Fruit fly (Drosophila melanogaster) whole organism, embryonic: ENCODE results near the gene mthl1.

Source experiments
- Adf1 ChIP-seq: fragments of 200-800 bp; sonication (Bioruptor generic); IDR thresholded peaks from 2 replicates; pipeline ENCODE4 v1.3.6; 2022; ENCODE audit warnings: missing biosample characterization, missing genetic modification characterization
- Atf6 ChIP-seq: fragments of 200-800 bp; sonication (Bioruptor generic); IDR thresholded peaks from 2 replicates; pipeline ENCODE4 v1.3.6; 2022; ENCODE audit warnings: missing biosample characterization, missing genetic modification characterization
- CG1024 ChIP-seq: fragments of 200-800 bp; sonication (Bioruptor generic); IDR thresholded peaks from 2 replicates; pipeline ENCODE4 v1.3.6; 2022; ENCODE audit warnings: missing biosample characterization, missing genetic modification characterization
- CG11723 ChIP-seq: fragments of 200-800 bp; sonication (Bioruptor generic); optimal IDR thresholded peaks from 2 replicates; lab custom pipeline; 2017; ENCODE audit warnings: missing biosample characterization, mild to moderate bottlenecking, missing genetic modification characterization
- CG14965 ChIP-seq: fragments of 200-800 bp; sonication (Bioruptor generic); optimal IDR thresholded peaks from 2 replicates; lab custom pipeline; 2016; ENCODE audit warnings: missing biosample characterization, missing genetic modification characterization, borderline replicate concordance
- CG15514 ChIP-seq: fragments of 200-800 bp; sonication (Bioruptor generic); optimal IDR thresholded peaks from 3 replicates; lab custom pipeline; 2017; ENCODE audit warnings: missing biosample characterization, missing genetic modification characterization, mild to moderate bottlenecking, moderate library complexity, missing genetic modification reagents
- CG18262 ChIP-seq: fragments of 200-800 bp; optimal IDR thresholded peaks from 3 replicates; lab custom pipeline; 2019; ENCODE audit warnings: missing biosample characterization, mild to moderate bottlenecking, missing genetic modification characterization, moderate library complexity
- CG32767 ChIP-seq: fragments of 200-800 bp; sonication (Bioruptor generic); IDR thresholded peaks from 2 replicates; pipeline ENCODE4 v1.3.6; 2022; ENCODE audit warnings: missing biosample characterization, missing genetic modification characterization
- CG32772 ChIP-seq: fragments of 200-800 bp; sonication (Bioruptor generic); IDR thresholded peaks from 2 replicates; pipeline ENCODE4 v1.3.6; 2022; ENCODE audit warnings: missing biosample characterization, missing genetic modification characterization
- CG33557 ChIP-seq: fragments of 200-800 bp; sonication (Bioruptor generic); optimal IDR thresholded peaks from 2 replicates; lab custom pipeline; 2019; ENCODE audit warnings: missing biosample characterization, mild to moderate bottlenecking, missing genetic modification characterization, moderate library complexity
- CG3995 ChIP-seq: fragments of 200-800 bp; sonication (Bioruptor generic); optimal IDR thresholded peaks from 3 replicates; lab custom pipeline; 2016; ENCODE audit warnings: missing biosample characterization, missing genetic modification characterization
- CG5953 ChIP-seq: fragments of 200-800 bp; sonication (Bioruptor generic); IDR thresholded peaks from 2 replicates; pipeline ENCODE4 v1.3.6; 2022; ENCODE audit warnings: missing biosample characterization, missing genetic modification characterization
- CG7928 ChIP-seq: fragments of 200-800 bp; sonication (Bioruptor generic); optimal IDR thresholded peaks from 2 replicates; lab custom pipeline; 2017; ENCODE audit warnings: missing biosample characterization, mild to moderate bottlenecking, missing genetic modification characterization
- CkIIα-i1 ChIP-seq: fragments of 200-800 bp; sonication (Bioruptor generic); IDR thresholded peaks from 2 replicates; pipeline ENCODE4 v1.3.6; 2022; ENCODE audit warnings: missing biosample characterization, missing genetic modification characterization
- D19B ChIP-seq: fragments of 200-800 bp; sonication (Bioruptor generic); optimal IDR thresholded peaks from 2 replicates; lab custom pipeline; 2017; ENCODE audit warnings: missing biosample characterization, mild to moderate bottlenecking, missing genetic modification characterization
- Dref ChIP-seq: fragments of 200-800 bp; sonication (Bioruptor generic); IDR thresholded peaks from 2 replicates; pipeline ENCODE4 v1.3.6; 2022; ENCODE audit warnings: missing biosample characterization, missing genetic modification characterization
- Drgx ChIP-seq: fragments of 200-800 bp; sonication (Bioruptor generic); IDR thresholded peaks from 2 replicates; pipeline ENCODE4 v1.3.6; 2022; ENCODE audit warnings: missing biosample characterization, missing genetic modification characterization
- H2.0 ChIP-seq: fragments of 200-800 bp; sonication (Bioruptor generic); IDR thresholded peaks from 2 replicates; pipeline ENCODE4 v1.3.6; 2022; ENCODE audit warnings: missing biosample characterization, missing genetic modification characterization
- HHEX ChIP-seq: fragments of 200-800 bp; sonication (Bioruptor generic); optimal IDR thresholded peaks from 3 replicates; lab custom pipeline; 2017; ENCODE audit warnings: missing biosample characterization, mild to moderate bottlenecking, missing genetic modification characterization, missing genetic modification reagents
- HLH3B ChIP-seq: fragments of 200-800 bp; sonication (Bioruptor generic); IDR thresholded peaks from 2 replicates; pipeline ENCODE4 v1.3.6; 2022; ENCODE audit warnings: missing biosample characterization, missing genetic modification characterization
- HLH4C ChIP-seq: fragments of 200-800 bp; sonication (Bioruptor generic); IDR thresholded peaks from 3 replicates; pipeline ENCODE4 v1.3.6; 2022; ENCODE audit warnings: missing biosample characterization, missing genetic modification characterization; ENCODE audit not compliant: partially characterized antibody
- Jarid2 ChIP-seq: fragments of 200-800 bp; sonication (Bioruptor generic); optimal IDR thresholded peaks from 3 replicates; lab custom pipeline; 2017; ENCODE audit warnings: mild to moderate bottlenecking, missing biosample characterization, missing genetic modification reagents, missing genetic modification characterization
- Lim3 ChIP-seq: fragments of 200-800 bp; sonication (Bioruptor generic); IDR thresholded peaks from 2 replicates; pipeline ENCODE4 v1.3.6; 2022; ENCODE audit warnings: missing biosample characterization, missing genetic modification characterization
- MESR4 ChIP-seq: fragments of 200-800 bp; sonication (Bioruptor generic); optimal IDR thresholded peaks from 2 replicates; lab custom pipeline; 2018; ENCODE audit warnings: missing biosample characterization, mild to moderate bottlenecking, missing genetic modification characterization, moderate library complexity
- Opbp ChIP-seq: fragments of 200-800 bp; sonication (Bioruptor generic); IDR thresholded peaks from 3 replicates; pipeline ENCODE4 v1.3.6; 2022; ENCODE audit warnings: missing biosample characterization, missing genetic modification characterization; ENCODE audit not compliant: partially characterized antibody
- PHDP ChIP-seq: fragments of 200-800 bp; sonication (Bioruptor generic); optimal IDR thresholded peaks from 3 replicates; lab custom pipeline; 2018; ENCODE audit warnings: missing biosample characterization, mild to moderate bottlenecking, missing genetic modification characterization, moderate library complexity
- Sox102F ChIP-seq: fragments of 200-800 bp; sonication (Bioruptor generic); optimal IDR thresholded peaks from 2 replicates; lab custom pipeline; 2018; ENCODE audit warnings: missing biosample characterization, mild to moderate bottlenecking, missing genetic modification characterization, moderate library complexity
- bbx ChIP-seq: fragments of 200-800 bp; sonication (Bioruptor generic); IDR thresholded peaks from 2 replicates; pipeline ENCODE4 v1.3.6; 2022; ENCODE audit warnings: missing biosample characterization, missing genetic modification characterization; ENCODE audit not compliant: partially characterized antibody
- caup ChIP-seq: fragments of 200-800 bp; sonication (Bioruptor generic); optimal IDR thresholded peaks from 3 replicates; lab custom pipeline; 2017; ENCODE audit warnings: missing biosample characterization, mild to moderate bottlenecking, missing genetic modification characterization, moderate library complexity; ENCODE audit not compliant: severe bottlenecking
- dati ChIP-seq: fragments of 200-800 bp; sonication (Bioruptor generic); IDR thresholded peaks from 2 replicates; pipeline ENCODE4 v1.3.6; 2022; ENCODE audit warnings: missing biosample characterization, missing genetic modification characterization
- dmrt11E ChIP-seq: fragments of 200-800 bp; sonication (Bioruptor generic); optimal IDR thresholded peaks from 3 replicates; lab custom pipeline; 2018; ENCODE audit warnings: missing biosample characterization, mild to moderate bottlenecking, missing genetic modification characterization, moderate library complexity
- fd3F ChIP-seq: fragments of 200-800 bp; sonication (Bioruptor generic); optimal IDR thresholded peaks from 2 replicates; lab custom pipeline; 2018; ENCODE audit warnings: missing biosample characterization, mild to moderate bottlenecking, missing genetic modification characterization, moderate library complexity
- gcm2 ChIP-seq: fragments of 200-800 bp; sonication (Bioruptor generic); optimal IDR thresholded peaks from 2 replicates; lab custom pipeline; 2016; ENCODE audit warnings: missing biosample characterization, missing genetic modification characterization
- gsb ChIP-seq: fragments of 200-800 bp; sonication (Bioruptor generic); IDR thresholded peaks from 2 replicates; pipeline ENCODE4 v1.3.6; 2022; ENCODE audit warnings: missing biosample characterization, missing genetic modification characterization
- h ChIP-seq: fragments of >200 bp; optimal IDR thresholded peaks from 2 replicates; lab custom pipeline; 2017
- her ChIP-seq: fragments of 200-800 bp; sonication (Bioruptor generic); optimal IDR thresholded peaks from 2 replicates; lab custom pipeline; 2016; ENCODE audit warnings: missing biosample characterization, missing genetic modification characterization
- hkb ChIP-seq, 2 experiments: fragments of 200-800 bp in 1 of 2; fragments of >200 bp in 1 of 2; sonication (Bioruptor generic) in 1 of 2; IDR thresholded peaks in 1 of 2; optimal IDR thresholded peaks in 1 of 2; 2 replicates each; pipeline versions ENCODE4 v1.3.6 to Lab custom; 2017 to 2022; ENCODE audit warnings: missing biosample characterization in 1 of 2, missing genetic modification characterization in 1 of 2
- inv ChIP-seq: fragments of 200-800 bp; sonication (Bioruptor generic); IDR thresholded peaks from 2 replicates; pipeline ENCODE4 v1.3.6; 2022; ENCODE audit warnings: missing biosample characterization, missing genetic modification characterization; ENCODE audit not compliant: partially characterized antibody
- jumu ChIP-seq: fragments of 200-800 bp; sonication (Bioruptor generic); optimal IDR thresholded peaks from 3 replicates; lab custom pipeline; 2016; ENCODE audit warnings: missing biosample characterization, missing genetic modification characterization
- onecut ChIP-seq: fragments of 200-800 bp; sonication (Bioruptor generic); IDR thresholded peaks from 2 replicates; pipeline ENCODE4 v1.3.6; 2022; ENCODE audit warnings: missing biosample characterization, missing genetic modification characterization
- psq ChIP-seq: fragments of 200-800 bp; sonication (Bioruptor generic); optimal IDR thresholded peaks from 2 replicates; lab custom pipeline; 2017; ENCODE audit warnings: missing biosample characterization, missing genetic modification characterization
- ro ChIP-seq: fragments of 200-800 bp; sonication (Bioruptor generic); IDR thresholded peaks from 2 replicates; pipeline ENCODE4 v1.3.6; 2022; ENCODE audit warnings: missing biosample characterization, missing genetic modification characterization
- stc ChIP-seq: fragments of 200-800 bp; sonication (Bioruptor generic); IDR thresholded peaks from 2 replicates; pipeline ENCODE4 v1.3.6; 2022; ENCODE audit warnings: missing biosample characterization, missing genetic modification characterization
- trh ChIP-seq: fragments of 200-800 bp; sonication (Bioruptor generic); optimal IDR thresholded peaks from 2 replicates; lab custom pipeline; 2016; ENCODE audit warnings: missing biosample characterization, missing genetic modification characterization
- unpg ChIP-seq: fragments of 200-800 bp; sonication (Bioruptor generic); optimal IDR thresholded peaks from 3 replicates; lab custom pipeline; 2018; ENCODE audit warnings: missing biosample characterization, mild to moderate bottlenecking, missing genetic modification characterization, moderate library complexity
- wek ChIP-seq: fragments of 200-800 bp; sonication (Bioruptor generic); optimal IDR thresholded peaks from 3 replicates; lab custom pipeline; 2018; ENCODE audit warnings: missing biosample characterization, mild to moderate bottlenecking, missing genetic modification characterization, moderate library complexity
- yki ChIP-seq: fragments of >200 bp; optimal IDR thresholded peaks from 3 replicates; lab custom pipeline; 2018

Gene mthl1

DNA sequence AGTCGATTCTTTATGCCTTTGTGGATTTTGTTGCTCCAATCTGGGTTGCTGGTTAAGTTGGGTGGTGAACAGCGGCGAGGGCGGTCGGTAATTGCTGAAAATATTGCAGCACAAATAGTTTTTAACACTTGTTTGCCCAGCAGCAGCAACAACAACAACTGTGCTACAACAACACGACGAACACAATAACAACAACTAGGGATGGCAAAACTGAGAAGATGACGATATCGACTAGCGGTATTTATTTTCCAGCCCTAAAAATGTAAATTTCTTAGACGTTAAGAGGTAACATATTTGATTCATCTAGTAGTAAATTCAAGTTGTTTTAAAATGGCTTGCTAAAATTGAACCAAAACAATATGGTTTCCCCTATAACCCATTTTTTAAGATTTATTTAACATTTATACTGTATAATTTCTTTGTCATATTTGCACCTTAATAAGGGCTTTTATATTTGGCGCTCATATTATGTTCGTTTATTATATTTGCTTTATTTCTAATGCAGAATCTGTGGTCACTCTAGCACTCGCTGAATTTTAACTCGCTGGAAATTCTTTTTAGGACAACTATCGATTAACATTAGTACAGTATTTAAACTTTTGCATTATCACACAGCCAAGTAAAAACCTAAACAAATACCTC lies 42.3 kb upstream of the mthl1 start (continued):
- TF ChIP-seq Sox102F (GFP tag; lab: Kevin White, UChicago) (no peak), dmrt11E (tag; lab: Kevin White, UChicago) (no peak), MESR4 (GFP tag; lab: Kevin White, UChicago) (peak; percentile 68)

DNA sequence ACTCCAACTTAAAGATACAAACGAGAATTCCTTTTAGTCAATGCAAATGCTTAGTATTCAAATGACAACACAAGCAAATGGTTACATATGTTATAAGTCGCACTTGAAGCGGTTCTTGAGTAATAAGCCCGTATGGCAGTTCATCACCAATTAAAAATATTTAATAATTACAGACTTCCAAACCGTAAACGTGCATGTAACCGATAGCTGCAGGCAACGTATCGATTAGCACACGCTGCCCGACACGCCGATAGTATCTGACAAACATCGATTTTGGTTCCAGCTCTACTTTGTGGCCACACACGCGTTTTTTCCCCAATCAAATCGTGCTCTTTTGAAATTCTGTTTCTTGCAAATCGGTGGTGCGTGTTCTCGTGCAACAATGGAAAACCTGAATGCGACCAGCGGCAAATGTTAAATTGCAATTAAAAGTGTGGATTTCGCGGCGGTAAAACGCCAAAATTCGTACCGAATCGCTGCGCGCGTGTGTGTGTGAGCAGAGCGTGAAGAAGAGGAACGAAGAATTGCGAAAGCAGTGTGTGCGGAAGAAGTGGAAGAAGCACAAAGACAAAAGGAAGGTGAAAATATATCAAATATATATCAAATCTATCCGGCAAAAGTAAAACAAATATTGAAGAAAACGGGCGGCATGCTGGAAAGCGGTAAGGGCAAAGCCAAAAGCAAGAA lies 41.6 kb upstream of the mthl1 start, which contains the start of the genes CG9784 and Nup153:
Gene CG9784, minus strand, starts transcription at position 238 of the 687 bp plus-strand sequence.
Gene Nup153, plus strand, starts transcription at position 264 of the 687 bp plus-strand sequence.
- no peak for TF ChIP-seq yki (lab: Kevin White, UChicago)
- TF ChIP-seq h (lab: Kevin White, UChicago): no peak
- TF ChIP-seq CG14965 (GFP tag; lab: Kevin White, UChicago): no peak
- TF ChIP-seq onecut (GFP tag; lab: Robert Waterston, UW): peak; percentile 26; the same call in 1 of the 2 replicates
- no peak for TF ChIP-seq PHDP (tag; lab: Kevin White, UChicago)
- no peak for TF ChIP-seq dati (GFP tag; lab: Robert Waterston, UW)
- TF ChIP-seq Atf6 (GFP tag; lab: Robert Waterston, UW): no peak
- no peak for TF ChIP-seq wek
- TF ChIP-seq Lim3: no peak
- peak; percentile 17 for TF ChIP-seq CG15514 (GFP tag; lab: Kevin White, UChicago)
- peak; percentile 95 for TF ChIP-seq Opbp (GFP tag; lab: Robert Waterston, UW)
- TF ChIP-seq gsb (GFP tag; lab: Robert Waterston, UW): no peak
- no peak for TF ChIP-seq Jarid2 (GFP tag; lab: Kevin White, UChicago)
- TF ChIP-seq CG18262 (tag; lab: Kevin White, UChicago): no peak
- TF ChIP-seq CG5953: no peak
- TF ChIP-seq caup (GFP tag; lab: Kevin White, UChicago): no peak
- TF ChIP-seq Dref (GFP tag; lab: Robert Waterston, UW): peak; percentile 85
- TF ChIP-seq CG33557: no peak
- no peak for TF ChIP-seq CG1024 (GFP tag; lab: Robert Waterston, UW)
- TF ChIP-seq HLH3B (GFP tag; lab: Robert Waterston, UW): no peak
- no peak for TF ChIP-seq CG3995
- no peak for TF ChIP-seq H2.0 (GFP tag; lab: Robert Waterston, UW)
- no peak for TF ChIP-seq unpg (GFP tag; lab: Kevin White, UChicago)
- TF ChIP-seq bbx: peak; percentile 97
- TF ChIP-seq HLH4C: peak; percentile 93
- no peak for TF ChIP-seq Drgx
- no peak for TF ChIP-seq fd3F (GFP tag; lab: Kevin White, UChicago)
- no peak for TF ChIP-seq D19B
- TF ChIP-seq gcm2 (GFP tag; lab: Kevin White, UChicago): no peak
- no peak for TF ChIP-seq her (GFP tag; lab: Kevin White, UChicago)
- TF ChIP-seq jumu (GFP tag; lab: Kevin White, UChicago): no peak
- TF ChIP-seq CG32767 (GFP tag; lab: Robert Waterston, UW): no peak
- TF ChIP-seq CkIIα-i1: no peak
- no peak for TF ChIP-seq trh (GFP tag; lab: Kevin White, UChicago)
- no peak for TF ChIP-seq CG11723 (GFP tag; lab: Kevin White, UChicago)
- no peak for TF ChIP-seq CG7928 (GFP tag; lab: Kevin White, UChicago)
- TF ChIP-seq hkb (optimal IDR thresholded peaks at IDR 0.05; lab: Kevin White, UChicago): no peak
- TF ChIP-seq hkb (GFP tag; IDR thresholded peaks at IDR 0.05; lab: Robert Waterston, UW): no peak
- peak; percentile 96 for TF ChIP-seq inv
- TF ChIP-seq Adf1 (GFP tag; lab: Robert Waterston, UW): no peak; the same call in 1 of the 2 replicates
- no peak for TF ChIP-seq HHEX (GFP tag; lab: Kevin White, UChicago)
- TF ChIP-seq stc (GFP tag; lab: Robert Waterston, UW): no peak
- no peak for TF ChIP-seq ro (GFP tag; lab: Robert Waterston, UW)
- TF ChIP-seq psq: peak; percentile 68
- no peak for TF ChIP-seq CG32772 (GFP tag; lab: Robert Waterston, UW)
